Fruit fly (Drosophila melanogaster) whole organism, embryonic: ENCODE results near the gene CG42259.

Source experiments
- Max ChIP-seq: fragments of 200-800 bp; sonication (Bioruptor generic); optimal IDR thresholded peaks from 2 replicates; lab custom pipeline; 2016; ENCODE audit warnings: missing biosample characterization, mild to moderate bottlenecking, missing genetic modification characterization
- az2 ChIP-seq: fragments of 200-800 bp; sonication (Bioruptor generic); optimal IDR thresholded peaks from 3 replicates; lab custom pipeline; 2016; ENCODE audit warnings: missing biosample characterization, missing genetic modification characterization
- ftz-f1 ChIP-seq: fragments of 200-800 bp; sonication (Bioruptor generic); optimal IDR thresholded peaks from 2 replicates; lab custom pipeline; 2016; ENCODE audit warnings: missing biosample characterization, missing genetic modification characterization
- fu2 ChIP-seq: fragments of 200-800 bp; sonication (Bioruptor generic); optimal IDR thresholded peaks from 2 replicates; lab custom pipeline; 2016; ENCODE audit warnings: missing biosample characterization, missing genetic modification characterization
- sob ChIP-seq: fragments of 200-800 bp; sonication (Bioruptor generic); IDR thresholded peaks from 2 replicates; pipeline ENCODE4 v1.3.6; 2022; ENCODE audit warnings: missing biosample characterization, missing genetic modification characterization

DNA sequence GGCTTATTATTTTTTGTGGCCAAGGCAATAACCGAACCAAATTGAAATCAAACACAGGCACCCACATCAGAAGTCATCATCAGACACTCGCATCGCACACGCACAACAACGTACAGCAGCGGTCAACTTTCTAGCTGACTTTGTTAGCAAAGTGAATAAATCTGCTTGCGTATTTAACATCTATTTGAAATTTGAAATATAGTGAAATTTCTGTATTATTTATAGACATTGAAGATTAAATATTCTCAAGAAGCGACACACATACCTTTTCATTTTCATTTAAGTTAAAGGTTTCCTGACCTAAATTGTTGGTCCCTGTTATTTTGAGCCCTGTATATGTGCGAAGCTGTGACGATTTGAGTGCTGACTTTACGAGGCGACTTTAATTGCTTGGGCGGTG, 47.1 kb upstream of the CG42259 start:
- TF ChIP-seq Max (GFP tag; lab: Kevin White, UChicago) (no peak), sob (GFP tag; lab: Robert Waterston, UW) (no peak), az2 (GFP tag; lab: Kevin White, UChicago) (no peak), ftz-f1 (GFP tag; lab: Kevin White, UChicago) (no peak), fu2 (no peak)
